Worm (Caenorhabditis elegans) whole organism, L4 larva: ENCODE measurements around the gene srw-119.

Source experiments
- F49E8.2 ChIP-seq: sonication (generic microtip); optimal IDR thresholded peaks from 2 replicates; lab custom pipeline; 2016; ENCODE audit warnings: missing compliant biosample characterization, mild to moderate bottlenecking, missing genetic modification characterization, borderline replicate concordance
- ama-1 ChIP-seq: fragments of 150-350 bp; optimal IDR thresholded peaks from 2 replicates; lab custom pipeline; 2014; ENCODE audit warnings: inconsistent platforms, mixed read lengths
- dmd-8 ChIP-seq: fragments of 200-800 bp; sonication (Bioruptor generic); IDR thresholded peaks from 2 replicates; pipeline ENCODE4 v1.3.6; 2022; ENCODE audit warnings: missing genetic modification characterization, missing compliant biosample characterization
- dve-1 ChIP-seq: sonication (generic microtip); optimal IDR thresholded peaks from 2 replicates; lab custom pipeline; 2017; ENCODE audit warnings: antibody characterized with exemption, mild to moderate bottlenecking, missing genetic modification characterization, missing compliant biosample characterization; ENCODE audit not compliant: insufficient read depth
- egl-27 ChIP-seq: sonication (generic microtip); optimal IDR thresholded peaks from 3 replicates; lab custom pipeline; 2017; ENCODE audit warnings: missing biosample characterization, missing genetic modification reagents, missing genetic modification characterization
- lir-3 ChIP-seq: sonication (generic microtip); optimal IDR thresholded peaks from 2 replicates; lab custom pipeline; 2016; ENCODE audit warnings: mild to moderate bottlenecking, missing genetic modification characterization, missing compliant biosample characterization
- lsy-2 ChIP-seq, 2 experiments: fragments of 150-350 bp in 1 of 2; sonication (generic microtip) in 1 of 2; optimal IDR thresholded peaks; 2 replicates each; lab custom pipeline; 2014 to 2017; ENCODE audit warnings: missing biosample characterization in 2 of 2, missing genetic modification characterization in 2 of 2
- mdl-1 ChIP-seq, 2 experiments: fragments of 150-350 bp in 1 of 2; sonication (generic microtip) in 1 of 2; optimal IDR thresholded peaks; 2 replicates each; lab custom pipeline; 2014 to 2017; ENCODE audit warnings: missing biosample characterization in 2 of 2, missing genetic modification characterization in 2 of 2
- unc-62 ChIP-seq, 3 experiments: fragments of 150-350 bp in 1 of 3; sonication (generic microtip); optimal IDR thresholded peaks in 2 of 3; peaks in 1 of 3; 1 replicate in 1 of 3; 2 replicates in 2 of 3; lab custom pipeline; 2014 to 2017; ENCODE audit warnings: missing biosample characterization in 3 of 3, missing genetic modification characterization in 3 of 3, missing genetic modification reagents in 3 of 3, missing genotype in 1 of 3
- ztf-11 ChIP-seq: fragments of 150-350 bp; optimal IDR thresholded peaks from 2 replicates; lab custom pipeline; 2014; ENCODE audit warnings: missing biosample characterization, missing genetic modification characterization

DNA sequence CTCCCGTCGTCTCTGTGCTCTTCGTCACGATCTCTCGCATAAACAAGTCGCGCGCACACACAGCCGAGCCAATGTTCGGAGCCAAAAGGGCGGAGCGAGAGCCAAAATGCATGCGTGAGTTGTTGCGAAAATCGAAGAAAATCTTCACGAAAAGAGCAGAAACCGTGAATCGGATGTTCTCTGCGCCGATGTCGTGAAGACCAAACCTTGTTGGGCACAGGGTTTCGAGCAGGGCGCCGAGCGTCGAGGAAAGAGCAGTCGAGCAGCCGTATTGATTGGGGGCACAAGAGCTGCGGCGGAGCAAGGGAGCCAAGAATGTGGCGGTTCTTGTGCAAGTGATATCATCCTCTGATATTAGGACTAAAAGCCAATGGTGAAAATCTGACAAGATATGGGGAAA lies 46.7 kb upstream of the srw-119 start:
- TF ChIP-seq lsy-2 (tag; optimal IDR thresholded peaks at IDR 0.05; lab: Kevin White, UChicago) (no peak), dmd-8 (GFP tag; lab: Robert Waterston, UW) (no peak), unc-62 (GFP tag; optimal IDR thresholded peaks at IDR 0.05 in 1 of 2; lab: Kevin White, UChicago) (no peak), unc-62 (tag; optimal IDR thresholded peaks at IDR 0.05; lab: Kevin White, UChicago) (no peak), dve-1 (tag; lab: Kevin White, UChicago) (no peak), F49E8.2 (no peak), lir-3 (tag; lab: Kevin White, UChicago) (no peak), ztf-11 (tag; lab: Kevin White, UChicago) (no peak), mdl-1 (tag; optimal IDR thresholded peaks at IDR 0.05; lab: Kevin White, UChicago) (no peak), egl-27 (tag; lab: Kevin White, UChicago) (no peak), ama-1 (lab: Kevin White, UChicago) (no peak)
